Fruit fly (Drosophila melanogaster) Kc167 (cell line): Measurements from ENCODE around the gene Fign.

Experiments
- h ChIP-seq: fragments of >200 bp; optimal IDR thresholded peaks from 3 replicates; lab custom pipeline; 2018; ENCODE audit warnings: missing external identifiers
- psq ChIP-seq: fragments of >200 bp; optimal IDR thresholded peaks from 2 replicates; lab custom pipeline; 2017; ENCODE audit warnings: missing external identifiers
- ttk ChIP-seq: sonication (Bioruptor generic); optimal IDR thresholded peaks from 2 replicates; lab custom pipeline; 2017; ENCODE audit warnings: missing external identifiers

DNA sequence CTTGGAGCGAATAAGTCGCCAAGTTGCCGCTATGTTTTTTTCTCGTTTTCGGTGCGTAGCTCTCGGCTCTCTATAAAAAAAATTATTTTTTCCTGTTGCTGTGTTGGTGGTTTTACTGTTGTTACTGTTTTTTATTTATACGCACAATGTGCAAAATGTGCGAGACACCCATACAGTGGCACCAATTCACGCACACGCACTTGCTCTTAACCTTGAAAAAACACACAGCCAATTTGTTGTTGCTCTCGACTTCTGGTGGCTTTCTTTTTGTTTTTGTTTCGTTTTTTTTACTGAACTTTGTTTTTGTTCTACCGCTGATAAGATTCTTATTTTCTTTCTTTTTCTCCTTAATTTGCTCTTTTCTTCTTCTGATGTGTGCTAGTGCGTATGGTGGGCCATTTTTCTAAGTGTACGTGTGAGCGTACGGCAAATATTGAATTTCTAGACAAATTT, 36.5 kb upstream of the Fign start:
- no peak for TF ChIP-seq ttk (lab: Kevin White, UChicago)
- TF ChIP-seq h: no peak
- TF ChIP-seq psq (lab: Kevin White, UChicago): no peak
